Fruit fly (Drosophila melanogaster) whole organism, embryonic: Measurements from ENCODE around the gene hiro.

Experiments
- ATbp ChIP-seq: fragments of 200-800 bp; sonication (Bioruptor generic); optimal IDR thresholded peaks from 2 replicates; lab custom pipeline; 2017; ENCODE audit warnings: missing biosample characterization, mild to moderate bottlenecking, missing genetic modification characterization, missing genetic modification reagents
- CG11398 ChIP-seq: fragments of 200-800 bp; sonication (Bioruptor generic); optimal IDR thresholded peaks from 2 replicates; lab custom pipeline; 2016; ENCODE audit warnings: missing biosample characterization, missing genetic modification characterization
- CG13624 ChIP-seq: fragments of 200-800 bp; sonication (Bioruptor generic); optimal IDR thresholded peaks from 2 replicates; lab custom pipeline; 2016; ENCODE audit warnings: missing biosample characterization, missing genetic modification characterization
- CG14014 ChIP-seq: fragments of 200-800 bp; sonication (Bioruptor generic); IDR thresholded peaks from 2 replicates; pipeline ENCODE4 v1.3.6; 2022; ENCODE audit warnings: missing biosample characterization, missing genetic modification characterization
- CG15073 ChIP-seq: fragments of 200-800 bp; sonication (Bioruptor generic); optimal IDR thresholded peaks from 2 replicates; lab custom pipeline; 2016; ENCODE audit warnings: missing biosample characterization, missing genetic modification characterization
- CG17568 ChIP-seq: fragments of 200-800 bp; sonication (Bioruptor generic); optimal IDR thresholded peaks from 2 replicates; lab custom pipeline; 2018; ENCODE audit warnings: missing biosample characterization, mild to moderate bottlenecking, missing genetic modification characterization, moderate library complexity
- CG3163 ChIP-seq: fragments of 200-800 bp; sonication (Bioruptor generic); optimal IDR thresholded peaks from 3 replicates; lab custom pipeline; 2016; ENCODE audit warnings: missing biosample characterization, missing genetic modification characterization
- CG34224 ChIP-seq: fragments of 200-800 bp; sonication (Bioruptor generic); IDR thresholded peaks from 3 replicates; pipeline ENCODE4 v1.3.6; 2022; ENCODE audit warnings: missing biosample characterization, missing genetic modification characterization; ENCODE audit not compliant: partially characterized antibody
- CG34376 ChIP-seq: fragments of 200-800 bp; sonication (Bioruptor generic); optimal IDR thresholded peaks from 2 replicates; lab custom pipeline; 2018; ENCODE audit warnings: missing biosample characterization, mild to moderate bottlenecking, missing genetic modification characterization
- CG5180 ChIP-seq: fragments of 200-800 bp; sonication (Bioruptor generic); optimal IDR thresholded peaks from 3 replicates; lab custom pipeline; 2017; ENCODE audit warnings: missing biosample characterization, missing genetic modification characterization, mild to moderate bottlenecking, moderate library complexity, missing genetic modification reagents
- CG6272 ChIP-seq: fragments of 200-800 bp; sonication (Bioruptor generic); IDR thresholded peaks from 2 replicates; pipeline ENCODE4 v1.3.6; 2022; ENCODE audit warnings: missing biosample characterization, missing genetic modification characterization
- CG6765 ChIP-seq: fragments of 200-800 bp; sonication (Bioruptor generic); optimal IDR thresholded peaks from 3 replicates; lab custom pipeline; 2017; ENCODE audit warnings: missing biosample characterization, mild to moderate bottlenecking, missing genetic modification characterization
- CG8290 ChIP-seq, 3 experiments: fragments of 200-800 bp; sonication (Bioruptor generic); optimal IDR thresholded peaks; 2 replicates each; lab custom pipeline; 2016 to 2019; ENCODE audit warnings: missing biosample characterization in 3 of 3, missing genetic modification characterization in 3 of 3, mild to moderate bottlenecking in 2 of 3, moderate library complexity in 1 of 3
- CG8924 ChIP-seq: fragments of 200-800 bp; optimal IDR thresholded peaks from 3 replicates; lab custom pipeline; 2019; ENCODE audit warnings: missing biosample characterization, mild to moderate bottlenecking, missing genetic modification characterization, moderate library complexity
- CG9215 ChIP-seq: fragments of 200-800 bp; sonication (Bioruptor generic); IDR thresholded peaks from 2 replicates; pipeline ENCODE4 v1.3.6; 2022; ENCODE audit warnings: missing biosample characterization, missing genetic modification characterization
- D19A ChIP-seq: fragments of 200-800 bp; optimal IDR thresholded peaks from 3 replicates; lab custom pipeline; 2019; ENCODE audit warnings: missing biosample characterization, mild to moderate bottlenecking, missing genetic modification characterization, moderate library complexity
- Dfd ChIP-seq, 2 experiments: fragments of >200 bp; optimal IDR thresholded peaks; 2 replicates each; lab custom pipeline; 2017; ENCODE audit warnings: missing biosample characterization in 2 of 2, missing genetic modification characterization in 2 of 2
- Drgx ChIP-seq: fragments of 200-800 bp; sonication (Bioruptor generic); IDR thresholded peaks from 2 replicates; pipeline ENCODE4 v1.3.6; 2022; ENCODE audit warnings: missing biosample characterization, missing genetic modification characterization
- HLH3B ChIP-seq: fragments of 200-800 bp; sonication (Bioruptor generic); IDR thresholded peaks from 2 replicates; pipeline ENCODE4 v1.3.6; 2022; ENCODE audit warnings: missing biosample characterization, missing genetic modification characterization
- Hey ChIP-seq: fragments of 200-800 bp; sonication (Bioruptor generic); optimal IDR thresholded peaks from 3 replicates; lab custom pipeline; 2018; ENCODE audit warnings: missing biosample characterization, mild to moderate bottlenecking, missing genetic modification characterization
- Hr78 ChIP-seq, 2 experiments: fragments of 200-800 bp in 1 of 2; fragments of >200 bp in 1 of 2; sonication (Bioruptor generic) in 1 of 2; optimal IDR thresholded peaks; 2 replicates each; lab custom pipeline; 2017 to 2019; ENCODE audit warnings: missing biosample characterization in 2 of 2, missing genetic modification characterization in 2 of 2, mild to moderate bottlenecking in 1 of 2, moderate library complexity in 1 of 2
- MTF-1 ChIP-seq: fragments of 200-800 bp; sonication (Bioruptor generic); optimal IDR thresholded peaks from 2 replicates; lab custom pipeline; 2018; ENCODE audit warnings: missing biosample characterization, mild to moderate bottlenecking, missing genetic modification characterization, borderline replicate concordance
- NfI ChIP-seq: fragments of 200-800 bp; sonication (Bioruptor generic); optimal IDR thresholded peaks from 3 replicates; lab custom pipeline; 2018; ENCODE audit warnings: missing biosample characterization, mild to moderate bottlenecking, missing genetic modification characterization, moderate library complexity
- Rx ChIP-seq: fragments of 200-800 bp; sonication (Bioruptor generic); IDR thresholded peaks from 2 replicates; pipeline ENCODE4 v1.3.6; 2022; ENCODE audit warnings: missing biosample characterization, missing genetic modification characterization
- Sox100B ChIP-seq: fragments of 200-800 bp; sonication (Bioruptor generic); optimal IDR thresholded peaks from 3 replicates; lab custom pipeline; 2018; ENCODE audit warnings: missing biosample characterization, mild to moderate bottlenecking, missing genetic modification characterization
- Sox102F ChIP-seq: fragments of 200-800 bp; sonication (Bioruptor generic); optimal IDR thresholded peaks from 2 replicates; lab custom pipeline; 2018; ENCODE audit warnings: missing biosample characterization, mild to moderate bottlenecking, missing genetic modification characterization, moderate library complexity
- Sry-β ChIP-seq: fragments of 200-800 bp; sonication (Bioruptor generic); optimal IDR thresholded peaks from 2 replicates; lab custom pipeline; 2018; ENCODE audit warnings: missing biosample characterization, mild to moderate bottlenecking, missing genetic modification characterization, moderate library complexity
- Vsx1 ChIP-seq: fragments of 200-800 bp; sonication (Bioruptor generic); optimal IDR thresholded peaks from 2 replicates; lab custom pipeline; 2017; ENCODE audit warnings: missing biosample characterization, mild to moderate bottlenecking, missing genetic modification characterization, missing genetic modification reagents
- ara ChIP-seq: fragments of 200-800 bp; sonication (Bioruptor generic); IDR thresholded peaks from 2 replicates; pipeline ENCODE4 v1.3.6; 2022; ENCODE audit warnings: missing biosample characterization, missing genetic modification characterization
- bsh ChIP-seq, 2 experiments: fragments of 200-800 bp; sonication (Bioruptor generic); optimal IDR thresholded peaks; 2 replicates each; lab custom pipeline; 2017 to 2018; ENCODE audit warnings: mild to moderate bottlenecking in 2 of 2, missing biosample characterization in 2 of 2, missing genetic modification characterization in 2 of 2, moderate library complexity in 1 of 2
- cas ChIP-seq: fragments of 200-800 bp; sonication (Bioruptor generic); IDR thresholded peaks from 2 replicates; pipeline ENCODE4 v1.3.6; 2022; ENCODE audit warnings: missing biosample characterization, missing genetic modification characterization
- cg ChIP-seq: fragments of 200-800 bp; sonication (Bioruptor generic); optimal IDR thresholded peaks from 3 replicates; lab custom pipeline; 2019; ENCODE audit warnings: missing biosample characterization, mild to moderate bottlenecking, missing genetic modification characterization, moderate library complexity
- dm ChIP-seq: fragments of 200-800 bp; sonication (Bioruptor generic); optimal IDR thresholded peaks from 3 replicates; lab custom pipeline; 2016; ENCODE audit warnings: missing biosample characterization, missing genetic modification characterization
- dpn ChIP-seq, 2 experiments: fragments of 200-800 bp; sonication (Bioruptor generic); optimal IDR thresholded peaks; 3 replicates each; lab custom pipeline; 2016; ENCODE audit warnings: missing biosample characterization in 2 of 2, missing genetic modification characterization in 2 of 2
- ems ChIP-seq: fragments of 200-800 bp; sonication (Bioruptor generic); optimal IDR thresholded peaks from 3 replicates; lab custom pipeline; 2016; ENCODE audit warnings: missing biosample characterization, missing genetic modification characterization
- ftz-f1 ChIP-seq: fragments of 200-800 bp; sonication (Bioruptor generic); optimal IDR thresholded peaks from 2 replicates; lab custom pipeline; 2016; ENCODE audit warnings: missing biosample characterization, missing genetic modification characterization
- gem ChIP-seq: fragments of 200-800 bp; sonication (Bioruptor generic); optimal IDR thresholded peaks from 2 replicates; lab custom pipeline; 2019; ENCODE audit warnings: missing biosample characterization, mild to moderate bottlenecking, missing genetic modification characterization, moderate library complexity
- grn ChIP-seq: fragments of 200-800 bp; sonication (Bioruptor generic); optimal IDR thresholded peaks from 3 replicates; lab custom pipeline; 2017; ENCODE audit warnings: missing biosample characterization, missing genetic modification characterization
- gsb-n ChIP-seq: fragments of 200-800 bp; sonication (Bioruptor generic); optimal IDR thresholded peaks from 3 replicates; lab custom pipeline; 2018; ENCODE audit warnings: missing biosample characterization, mild to moderate bottlenecking, missing genetic modification characterization
- hth ChIP-seq: fragments of >200 bp; optimal IDR thresholded peaks from 2 replicates; lab custom pipeline; 2017; ENCODE audit warnings: inconsistent platforms
- kay ChIP-seq: fragments of 200-800 bp; sonication (Bioruptor generic); optimal IDR thresholded peaks from 2 replicates; lab custom pipeline; 2016; ENCODE audit warnings: missing biosample characterization, missing genetic modification characterization
- ken ChIP-seq: fragments of 200-800 bp; sonication (Bioruptor generic); IDR thresholded peaks from 3 replicates; pipeline ENCODE4 v1.3.6; 2022; ENCODE audit warnings: missing biosample characterization, missing genetic modification characterization
- odd ChIP-seq: fragments of 200-800 bp; sonication (Bioruptor generic); optimal IDR thresholded peaks from 2 replicates; lab custom pipeline; 2017; ENCODE audit warnings: missing biosample characterization, mild to moderate bottlenecking, missing genetic modification characterization
- pnt ChIP-seq: fragments of 200-800 bp; sonication (Bioruptor generic); optimal IDR thresholded peaks from 3 replicates; lab custom pipeline; 2016; ENCODE audit warnings: missing biosample characterization, missing genetic modification characterization
- ranshi ChIP-seq: fragments of 200-800 bp; sonication (Bioruptor generic); IDR thresholded peaks from 2 replicates; pipeline ENCODE4 v1.3.6; 2022; ENCODE audit warnings: missing biosample characterization, missing genetic modification characterization
- sens-2 ChIP-seq: fragments of 200-800 bp; sonication (Bioruptor generic); IDR thresholded peaks from 2 replicates; pipeline ENCODE4 v1.3.6; 2022; ENCODE audit warnings: missing biosample characterization, missing genetic modification characterization
- stwl ChIP-seq: fragments of 200-800 bp; sonication (Bioruptor generic); optimal IDR thresholded peaks from 3 replicates; lab custom pipeline; 2018; ENCODE audit warnings: missing biosample characterization, mild to moderate bottlenecking, missing genetic modification characterization, moderate library complexity
- vvl ChIP-seq: fragments of 200-800 bp; sonication (Bioruptor generic); IDR thresholded peaks from 2 replicates; pipeline ENCODE4 v1.3.6; 2022; ENCODE audit warnings: missing biosample characterization, missing genetic modification characterization
- yki ChIP-seq: fragments of >200 bp; optimal IDR thresholded peaks from 3 replicates; lab custom pipeline; 2018
- zfh1 ChIP-seq: fragments of 200-800 bp; sonication (Bioruptor generic); IDR thresholded peaks from 3 replicates; pipeline ENCODE4 v1.3.6; 2022; ENCODE audit warnings: missing biosample characterization, missing genetic modification characterization

hiro gene

DNA sequence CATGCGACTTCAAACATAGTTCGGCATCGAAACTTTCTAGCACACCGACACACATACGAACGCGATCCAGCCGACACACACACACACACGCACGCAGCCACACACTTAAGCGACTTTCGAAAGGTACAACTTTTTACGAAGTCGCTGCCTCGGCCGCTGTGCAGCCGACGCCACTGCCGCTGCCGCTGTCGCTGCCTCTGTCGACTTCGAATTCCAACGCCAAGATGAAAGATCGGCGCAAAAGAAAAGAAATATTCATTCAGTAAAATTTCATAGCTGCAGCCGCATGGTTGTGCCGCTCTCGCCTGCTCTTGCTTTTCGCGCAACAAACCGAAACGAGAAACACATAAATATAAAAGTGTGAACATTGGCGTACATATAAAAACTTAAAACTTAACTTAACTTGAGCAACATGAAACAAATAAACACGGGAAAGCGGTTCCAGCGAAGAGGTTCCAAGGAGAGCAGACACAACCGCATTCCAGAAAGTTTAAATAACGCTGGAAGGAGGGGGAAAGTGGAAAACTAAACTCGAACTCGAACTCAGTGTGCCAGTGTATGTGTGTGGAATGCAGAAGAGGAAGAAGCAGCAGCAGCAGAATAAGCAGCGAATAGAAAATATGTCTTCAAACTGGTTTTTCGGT, 48.2 kb downstream of the hiro start (continued):
- TF ChIP-seq CG8290 (GFP tag; optimal IDR thresholded peaks at IDR 0.05; lab: Kevin White, UChicago) (no peak), CG8290 (tag; optimal IDR thresholded peaks at IDR 0.05; lab: Kevin White, UChicago) (peak in 1 of 2 experiments; percentile 28), gem (no peak), ranshi (GFP tag; lab: Robert Waterston, UW) (peak; percentile 14; the same call in 1 of the 2 replicates), CG8924 (peak; percentile 20), Dfd (GFP tag; optimal IDR thresholded peaks at IDR 0.05; lab: Kevin White, UChicago) (no peak), CG17568 (peak; percentile 30), CG14014 (GFP tag; lab: Robert Waterston, UW) (no peak), sens-2 (GFP tag; lab: Robert Waterston, UW) (no peak), CG6765 (no peak), bsh (GFP tag; optimal IDR thresholded peaks at IDR 0.05; lab: Kevin White, UChicago) (no peak), CG3163 (no peak), CG15073 (GFP tag; lab: Kevin White, UChicago) (no peak), pnt (GFP tag; lab: Kevin White, UChicago) (no peak), CG34224 (GFP tag; lab: Robert Waterston, UW) (no peak), zfh1 (GFP tag; lab: Robert Waterston, UW) (0 out of 3 replicates have a peak, but pooled peaks have one; percentile 16), stwl (tag; lab: Kevin White, UChicago) (no peak), ftz-f1 (GFP tag; lab: Kevin White, UChicago) (no peak), odd (no peak), NfI (no peak), Hey (tag; lab: Kevin White, UChicago) (no peak), Sry-β (no peak), dpn (GFP tag; optimal IDR thresholded peaks at IDR 0.05; lab: Kevin White, UChicago) (no peak), ems (GFP tag; lab: Kevin White, UChicago) (no peak), HLH3B (GFP tag; lab: Robert Waterston, UW) (no peak), ken (GFP tag; lab: Robert Waterston, UW) (no peak), Vsx1 (peak; percentile 35), CG9215 (no peak), hth (lab: Kevin White, UChicago) (no peak), CG5180 (GFP tag; lab: Kevin White, UChicago) (peak; percentile 41)

DNA sequence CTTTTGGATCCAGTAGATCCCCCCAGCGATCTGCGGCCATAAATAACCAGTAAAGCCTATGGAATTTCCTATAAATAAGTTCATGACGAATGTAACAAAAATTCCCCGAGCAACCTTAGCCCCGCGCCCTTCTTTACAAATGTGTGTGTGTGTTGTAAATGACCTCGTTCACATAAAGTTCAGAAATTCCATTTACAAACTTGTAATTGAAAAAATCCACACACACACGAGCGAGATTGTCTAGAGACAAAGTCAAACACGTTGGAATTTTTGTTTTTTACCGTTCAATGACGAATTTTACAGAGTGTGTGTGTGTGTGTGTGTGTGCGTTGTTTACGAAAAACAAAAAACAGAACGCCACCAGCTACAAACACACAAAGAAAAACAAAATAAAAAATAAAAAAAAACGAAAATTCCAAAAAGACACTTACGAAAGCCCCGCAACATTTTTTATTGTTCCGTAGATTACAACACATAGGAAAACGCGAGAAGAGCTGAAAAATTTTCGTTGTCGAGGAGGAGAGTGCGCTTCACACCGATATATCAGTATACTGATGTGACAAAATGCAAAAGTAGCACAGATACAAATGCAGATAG, 48.9 kb downstream of the hiro start:
- TF ChIP-seq gem (peak; percentile 23), cas (no peak), MTF-1 (GFP tag; lab: Kevin White, UChicago) (no peak), CG11398 (GFP tag; lab: Kevin White, UChicago) (no peak), dm (GFP tag; lab: Kevin White, UChicago) (no peak), CG6272 (GFP tag; lab: Robert Waterston, UW) (no peak), Sox102F (GFP tag; lab: Kevin White, UChicago) (peak; percentile 33), gsb-n (tag; lab: Kevin White, UChicago) (peak; percentile 31), Drgx (GFP tag; lab: Robert Waterston, UW) (0 out of 2 replicates have a peak, but pooled peaks have one; percentile 29), yki (lab: Kevin White, UChicago) (no peak), ara (GFP tag; lab: Robert Waterston, UW) (peak; percentile 11; the same call in 1 of the 2 replicates), vvl (GFP tag; lab: Robert Waterston, UW) (peak; percentile 25; the same call in 1 of the 2 replicates), cg (GFP tag; lab: Kevin White, UChicago) (peak; percentile 64), Hr78 (GFP tag; optimal IDR thresholded peaks at IDR 0.05; lab: Kevin White, UChicago) (peak in 1 of 2 experiments; percentile 77), CG13624 (GFP tag; lab: Kevin White, UChicago) (no peak), CG34376 (GFP tag; lab: Kevin White, UChicago) (peak; percentile 11), ATbp (GFP tag; lab: Kevin White, UChicago) (peak; percentile 10), grn (GFP tag; lab: Kevin White, UChicago) (peak; percentile 40), kay (GFP tag; lab: Kevin White, UChicago) (peak; percentile 74), Rx (GFP tag; lab: Robert Waterston, UW) (no peak), Sox100B (GFP tag; lab: Kevin White, UChicago) (peak; percentile 4), ftz-f1 (GFP tag; lab: Kevin White, UChicago) (peak; percentile 88), D19A (peak; percentile 46)
